Fruit fly (Drosophila melanogaster) whole organism, prepupa: ENCODE results near the gene Gnmt.

ENCODE experiments used
- Blimp-1 ChIP-seq: fragments of 200-800 bp; sonication (Bioruptor generic); optimal IDR thresholded peaks from 3 replicates; lab custom pipeline; 2017; ENCODE audit warnings: missing biosample characterization, missing genetic modification characterization, mild to moderate bottlenecking, moderate library complexity, missing genetic modification reagents
- CG10631 ChIP-seq: fragments of 200-800 bp; sonication (Bioruptor generic); optimal IDR thresholded peaks from 2 replicates; lab custom pipeline; 2016; ENCODE audit warnings: missing biosample characterization, missing genetic modification characterization
- CG10669 ChIP-seq: fragments of 200-800 bp; sonication (Bioruptor generic); optimal IDR thresholded peaks from 3 replicates; lab custom pipeline; 2018; ENCODE audit warnings: missing biosample characterization, mild to moderate bottlenecking, missing genetic modification characterization, moderate library complexity
- CG11294 ChIP-seq: fragments of 200-800 bp; sonication (Bioruptor generic); IDR thresholded peaks from 2 replicates; pipeline ENCODE4 v1.3.6; 2022; ENCODE audit warnings: missing biosample characterization, missing genetic modification characterization
- CG11762 ChIP-seq: fragments of 200-800 bp; sonication (Bioruptor generic); optimal IDR thresholded peaks from 3 replicates; lab custom pipeline; 2016; ENCODE audit warnings: missing biosample characterization, missing genetic modification characterization; ENCODE audit not compliant: insufficient read depth
- CG11902 ChIP-seq: fragments of 200-800 bp; sonication (Bioruptor generic); optimal IDR thresholded peaks from 3 replicates; lab custom pipeline; 2016; ENCODE audit warnings: missing biosample characterization, missing genetic modification characterization
- CG1621 ChIP-seq: fragments of 200-800 bp; sonication (Bioruptor generic); optimal IDR thresholded peaks from 3 replicates; lab custom pipeline; 2018; ENCODE audit warnings: missing biosample characterization, mild to moderate bottlenecking, missing genetic modification characterization
- CG31627 ChIP-seq: fragments of 200-800 bp; sonication (Bioruptor generic); optimal IDR thresholded peaks from 3 replicates; lab custom pipeline; 2016; ENCODE audit warnings: missing biosample characterization, missing genetic modification characterization
- CG32006 ChIP-seq: fragments of 200-800 bp; sonication (Bioruptor generic); optimal IDR thresholded peaks from 3 replicates; lab custom pipeline; 2017; ENCODE audit warnings: missing biosample characterization, mild to moderate bottlenecking, missing genetic modification characterization
- CG34406 ChIP-seq: fragments of 200-800 bp; sonication (Bioruptor generic); optimal IDR thresholded peaks from 3 replicates; lab custom pipeline; 2016; ENCODE audit warnings: missing biosample characterization, missing genetic modification characterization
- CG4318 ChIP-seq: fragments of 200-800 bp; sonication (Bioruptor generic); optimal IDR thresholded peaks from 3 replicates; lab custom pipeline; 2017; ENCODE audit warnings: missing biosample characterization, mild to moderate bottlenecking, missing genetic modification characterization
- CG6163 ChIP-seq: fragments of 200-800 bp; sonication (Bioruptor generic); IDR thresholded peaks from 3 replicates; pipeline ENCODE4 v1.3.6; 2022; ENCODE audit warnings: missing biosample characterization, missing genetic modification characterization
- CG6276 ChIP-seq: fragments of 200-800 bp; sonication (Bioruptor generic); optimal IDR thresholded peaks from 2 replicates; lab custom pipeline; 2017; ENCODE audit warnings: missing biosample characterization, mild to moderate bottlenecking, missing genetic modification characterization
- CG6808 ChIP-seq: fragments of 200-800 bp; sonication (Bioruptor generic); optimal IDR thresholded peaks from 3 replicates; lab custom pipeline; 2017; ENCODE audit warnings: missing biosample characterization, missing genetic modification characterization, mild to moderate bottlenecking, moderate library complexity, missing genetic modification reagents
- CG6854 ChIP-seq: fragments of 200-800 bp; sonication (Bioruptor generic); optimal IDR thresholded peaks from 2 replicates; lab custom pipeline; 2017; ENCODE audit warnings: missing biosample characterization, mild to moderate bottlenecking, missing genetic modification characterization
- CG7368 ChIP-seq: fragments of 200-800 bp; sonication (Bioruptor generic); optimal IDR thresholded peaks from 3 replicates; lab custom pipeline; 2016; ENCODE audit warnings: missing biosample characterization, missing genetic modification characterization
- CG8319 ChIP-seq: fragments of 200-800 bp; sonication (Bioruptor generic); optimal IDR thresholded peaks from 3 replicates; lab custom pipeline; 2016; ENCODE audit warnings: missing biosample characterization, missing genetic modification characterization
- CG8632 ChIP-seq: fragments of 200-800 bp; sonication (Bioruptor generic); optimal IDR thresholded peaks from 3 replicates; lab custom pipeline; 2016; ENCODE audit warnings: missing biosample characterization, missing genetic modification characterization
- CG9139 ChIP-seq: fragments of 200-800 bp; sonication (Bioruptor generic); optimal IDR thresholded peaks from 3 replicates; lab custom pipeline; 2017; ENCODE audit warnings: missing biosample characterization, mild to moderate bottlenecking, missing genetic modification characterization
- Eip75B ChIP-seq: fragments of 200-800 bp; sonication (Bioruptor generic); optimal IDR thresholded peaks from 3 replicates; lab custom pipeline; 2016; ENCODE audit warnings: missing biosample characterization, missing genetic modification characterization
- Eip78C ChIP-seq: fragments of 200-800 bp; sonication (Bioruptor generic); peaks from one replicate; lab custom pipeline; 2016; ENCODE audit warnings: missing biosample characterization, missing genetic modification characterization
- Eip93F ChIP-seq: fragments of 200-800 bp; sonication (Bioruptor generic); optimal IDR thresholded peaks from 2 replicates; lab custom pipeline; 2016; ENCODE audit warnings: missing biosample characterization, mild to moderate bottlenecking, missing genetic modification characterization
- Ets21C ChIP-seq: fragments of 200-800 bp; sonication (Bioruptor generic); optimal IDR thresholded peaks from 3 replicates; lab custom pipeline; 2016; ENCODE audit warnings: missing biosample characterization, missing genetic modification characterization
- Ets96B ChIP-seq: fragments of 200-800 bp; optimal IDR thresholded peaks from 2 replicates; lab custom pipeline; 2019; ENCODE audit warnings: missing biosample characterization, mild to moderate bottlenecking, missing genetic modification characterization, moderate library complexity
- Hr39 ChIP-seq: fragments of 200-800 bp; sonication (Bioruptor generic); optimal IDR thresholded peaks from 2 replicates; lab custom pipeline; 2016; ENCODE audit warnings: missing biosample characterization, missing genetic modification characterization
- Hr4 ChIP-seq: fragments of 200-800 bp; sonication (Bioruptor generic); optimal IDR thresholded peaks from 3 replicates; lab custom pipeline; 2016; ENCODE audit warnings: missing biosample characterization, missing genetic modification characterization
- Lpt ChIP-seq: fragments of 200-800 bp; sonication (Bioruptor generic); optimal IDR thresholded peaks from 3 replicates; lab custom pipeline; 2016; ENCODE audit warnings: missing biosample characterization, missing genetic modification characterization
- Met ChIP-seq: fragments of 200-800 bp; sonication (Bioruptor generic); optimal IDR thresholded peaks from 3 replicates; lab custom pipeline; 2016; ENCODE audit warnings: missing biosample characterization, missing genetic modification characterization
- OdsH ChIP-seq: fragments of 200-800 bp; sonication (Bioruptor generic); optimal IDR thresholded peaks from 3 replicates; lab custom pipeline; 2016; ENCODE audit warnings: missing biosample characterization, missing genetic modification characterization
- Smox ChIP-seq: fragments of 200-800 bp; sonication (Bioruptor generic); optimal IDR thresholded peaks from 3 replicates; lab custom pipeline; 2016; ENCODE audit warnings: missing biosample characterization, missing genetic modification characterization
- Sox15 ChIP-seq: fragments of 200-800 bp; sonication (Bioruptor generic); optimal IDR thresholded peaks from 3 replicates; lab custom pipeline; 2016; ENCODE audit warnings: missing biosample characterization, missing genetic modification characterization
- achi ChIP-seq: fragments of 200-800 bp; sonication (Bioruptor generic); optimal IDR thresholded peaks from 3 replicates; lab custom pipeline; 2016; ENCODE audit warnings: missing biosample characterization, missing genetic modification characterization
- acj6 ChIP-seq: fragments of 200-800 bp; sonication (Bioruptor generic); optimal IDR thresholded peaks from 3 replicates; lab custom pipeline; 2016; ENCODE audit warnings: missing biosample characterization, missing genetic modification characterization
- cyc ChIP-seq: fragments of 200-800 bp; sonication (Bioruptor generic); optimal IDR thresholded peaks from 3 replicates; lab custom pipeline; 2016; ENCODE audit warnings: missing biosample characterization, missing genetic modification characterization
- dac ChIP-seq: fragments of 200-800 bp; sonication (Bioruptor generic); optimal IDR thresholded peaks from 2 replicates; lab custom pipeline; 2017; ENCODE audit warnings: missing biosample characterization, mild to moderate bottlenecking, missing genetic modification characterization
- dsx ChIP-seq: fragments of 200-800 bp; optimal IDR thresholded peaks from 3 replicates; lab custom pipeline; 2019; ENCODE audit warnings: missing biosample characterization, mild to moderate bottlenecking, missing genetic modification characterization, moderate library complexity; ENCODE audit not compliant: poor library complexity, severe bottlenecking
- eg ChIP-seq: fragments of 200-800 bp; sonication (Bioruptor generic); IDR thresholded peaks from 3 replicates; pipeline ENCODE4 v1.3.6; 2022; ENCODE audit warnings: missing biosample characterization, missing genetic modification characterization
- esn ChIP-seq: fragments of 200-800 bp; sonication (Bioruptor generic); optimal IDR thresholded peaks from 2 replicates; lab custom pipeline; 2016; ENCODE audit warnings: missing biosample characterization, mild to moderate bottlenecking, missing genetic modification characterization, moderate library complexity
- fd59A ChIP-seq: fragments of 200-800 bp; sonication (Bioruptor generic); optimal IDR thresholded peaks from 2 replicates; lab custom pipeline; 2017; ENCODE audit warnings: missing biosample characterization, mild to moderate bottlenecking, missing genetic modification characterization, missing genetic modification reagents
- fd85E ChIP-seq: fragments of 200-800 bp; sonication (Bioruptor generic); optimal IDR thresholded peaks from 3 replicates; lab custom pipeline; 2016; ENCODE audit warnings: missing biosample characterization, missing genetic modification characterization
- lz ChIP-seq: fragments of 200-800 bp; sonication (Bioruptor generic); optimal IDR thresholded peaks from 3 replicates; lab custom pipeline; 2016; ENCODE audit warnings: missing biosample characterization, missing genetic modification characterization
- net ChIP-seq: fragments of 200-800 bp; sonication (Bioruptor generic); optimal IDR thresholded peaks from 3 replicates; lab custom pipeline; 2016; ENCODE audit warnings: missing biosample characterization, missing genetic modification characterization
- pdm3 ChIP-seq: fragments of 200-800 bp; sonication (Bioruptor generic); optimal IDR thresholded peaks from 3 replicates; lab custom pipeline; 2016; ENCODE audit warnings: missing biosample characterization, missing genetic modification characterization
- salr ChIP-seq, 2 experiments: fragments of 200-800 bp; sonication (Bioruptor generic); optimal IDR thresholded peaks; 3 replicates each; lab custom pipeline; 2016 to 2018; ENCODE audit warnings: missing biosample characterization in 2 of 2, missing genetic modification characterization in 2 of 2, mild to moderate bottlenecking in 1 of 2
- ss ChIP-seq, 2 experiments: fragments of 200-800 bp; sonication (Bioruptor generic); optimal IDR thresholded peaks; 2 replicates in 1 of 2; 3 replicates in 1 of 2; lab custom pipeline; 2017 to 2018; ENCODE audit warnings: mild to moderate bottlenecking in 2 of 2, missing biosample characterization in 2 of 2, missing genetic modification characterization in 2 of 2, moderate library complexity in 1 of 2
- svp ChIP-seq: fragments of 200-800 bp; sonication (Bioruptor generic); peaks from one replicate; lab custom pipeline; 2016; ENCODE audit warnings: missing biosample characterization, missing genetic modification characterization
- vri ChIP-seq: fragments of 200-800 bp; sonication (Bioruptor generic); optimal IDR thresholded peaks from 3 replicates; lab custom pipeline; 2016; ENCODE audit warnings: missing biosample characterization, mild to moderate bottlenecking, missing genetic modification characterization

Gnmt gene

DNA sequence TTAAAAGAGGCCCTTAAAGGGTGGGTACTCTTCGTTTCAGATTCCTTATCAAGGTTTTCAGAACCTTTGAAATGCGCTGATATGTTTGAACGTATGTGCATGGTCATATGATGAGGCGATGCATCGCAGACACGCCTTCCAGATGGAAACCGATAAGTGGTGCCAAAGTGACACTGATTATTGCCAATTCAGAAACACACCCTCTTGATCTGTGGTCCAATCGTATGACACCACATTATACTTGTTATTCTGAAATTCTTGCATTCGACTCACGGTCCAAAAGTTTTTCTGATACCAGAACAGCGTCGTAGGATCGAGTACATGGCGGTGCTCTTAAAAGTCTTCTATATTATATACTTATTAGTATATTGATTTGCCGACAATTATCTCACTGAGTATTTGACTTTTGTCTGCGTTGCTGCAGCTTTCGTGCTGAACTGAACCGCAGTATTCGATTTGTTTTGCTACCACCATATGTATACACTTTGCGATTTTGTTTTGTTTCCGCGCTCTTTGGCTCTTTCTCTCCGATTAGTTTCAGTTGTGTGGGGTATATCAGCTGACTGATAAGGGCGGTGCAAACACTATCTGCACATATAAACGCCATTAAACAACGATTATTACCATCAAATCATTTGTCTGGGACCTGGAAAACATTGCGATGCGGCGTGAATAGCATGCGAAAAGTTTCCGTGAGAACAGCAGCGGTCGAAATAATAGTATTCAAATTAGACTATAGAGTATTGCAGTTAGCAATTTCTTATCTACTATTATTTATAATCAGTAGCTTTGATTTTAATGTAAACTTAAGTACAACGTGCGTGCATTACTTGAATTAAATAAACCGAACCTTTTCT is 46.2 kb downstream of the Gnmt start (continued):
- TF ChIP-seq salr (GFP tag; optimal IDR thresholded peaks at IDR 0.05; lab: Kevin White, UChicago) = peak in 1 of 2 experiments; percentile 13
- no peak for TF ChIP-seq lz
- TF ChIP-seq CG4318 (GFP tag; lab: Kevin White, UChicago) = no peak
- TF ChIP-seq Met (GFP tag; lab: Kevin White, UChicago) = no peak
- TF ChIP-seq dac (GFP tag; lab: Kevin White, UChicago) = no peak

DNA sequence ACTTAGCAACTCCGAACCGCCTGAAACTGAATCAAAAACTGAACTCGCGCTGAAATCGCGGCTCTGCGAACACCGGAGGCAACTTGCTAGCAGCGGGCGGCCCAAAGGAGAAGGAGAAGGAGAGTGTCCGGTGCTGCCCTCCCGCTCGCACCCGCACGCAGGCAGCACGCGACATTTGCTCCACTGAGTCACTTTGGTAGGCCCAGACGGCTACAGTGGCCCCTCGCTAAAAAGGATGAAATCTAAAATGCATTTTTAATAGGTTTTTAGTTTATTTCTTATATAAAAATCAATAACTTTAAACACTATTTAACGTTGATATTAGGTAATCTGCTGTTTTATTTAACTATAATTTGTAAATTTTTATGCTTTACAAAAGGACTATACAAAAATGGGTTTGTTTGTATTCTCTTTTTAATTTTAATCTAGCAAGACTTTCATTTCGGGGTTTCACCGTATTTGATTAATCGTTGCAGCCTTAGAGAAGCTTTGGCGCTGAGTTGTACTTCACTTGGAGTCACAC is 48.0 kb downstream of the Gnmt start, which contains the start of gene Men:
Gene Men (minus strand): TSS at position 51 of the 523 bp plus-strand sequence.
- peak; percentile 54 for TF ChIP-seq Ets96B
- no peak for TF ChIP-seq Ets21C (GFP tag; lab: Kevin White, UChicago)
- peak; percentile 48 for TF ChIP-seq cyc (GFP tag; lab: Kevin White, UChicago)
- TF ChIP-seq CG6163 (GFP tag; lab: Robert Waterston, UW) = peak; percentile 60; the same call in 2 of the 3 replicates
- TF ChIP-seq Eip78C (GFP tag; lab: Kevin White, UChicago) = peak; percentile 85
- TF ChIP-seq Sox15 (GFP tag; lab: Kevin White, UChicago) = no peak
- TF ChIP-seq fd85E (GFP tag; lab: Kevin White, UChicago) = no peak
- TF ChIP-seq eg = peak; percentile 71
- no peak for TF ChIP-seq CG8319
- peak; percentile 73 for TF ChIP-seq CG32006 (GFP tag; lab: Kevin White, UChicago)
- TF ChIP-seq dsx (GFP tag; lab: Kevin White, UChicago) = peak; percentile 40
- TF ChIP-seq vri = peak; percentile 25
- no peak for TF ChIP-seq Eip93F (GFP tag; lab: Kevin White, UChicago)
- peak; percentile 39 for TF ChIP-seq lz
- peak; percentile 73 for TF ChIP-seq svp
- TF ChIP-seq CG10669 (GFP tag; lab: Kevin White, UChicago) = no peak
- TF ChIP-seq CG6276 = peak; percentile 59
- TF ChIP-seq CG4318 (GFP tag; lab: Kevin White, UChicago) = peak; percentile 56
- peak; percentile 47 for TF ChIP-seq CG11762
- peak; percentile 41 for TF ChIP-seq CG6808 (GFP tag; lab: Kevin White, UChicago)
- peak; percentile 32 for TF ChIP-seq CG10631 (GFP tag; lab: Kevin White, UChicago)
- TF ChIP-seq Hr39 (GFP tag; lab: Kevin White, UChicago) = peak; percentile 19
- peak; percentile 24 for TF ChIP-seq CG11902 (GFP tag; lab: Kevin White, UChicago)
- TF ChIP-seq ss (GFP tag; optimal IDR thresholded peaks at IDR 0.05; lab: Kevin White, UChicago) = peak; percentile 48 to 56
- TF ChIP-seq Smox (GFP tag; lab: Kevin White, UChicago) = peak; percentile 39
- TF ChIP-seq CG6854 (GFP tag; lab: Kevin White, UChicago) = no peak
- TF ChIP-seq esn (GFP tag; lab: Kevin White, UChicago) = peak; percentile 55
- peak; percentile 49 for TF ChIP-seq Lpt (GFP tag; lab: Kevin White, UChicago)
- peak; percentile 60 for TF ChIP-seq achi
- TF ChIP-seq CG9139 (GFP tag; lab: Kevin White, UChicago) = peak; percentile 9
- TF ChIP-seq CG7368 = peak; percentile 21
- TF ChIP-seq CG34406 (GFP tag; lab: Kevin White, UChicago) = peak; percentile 59
- TF ChIP-seq CG31627 (GFP tag; lab: Kevin White, UChicago) = no peak
- TF ChIP-seq Eip75B (GFP tag; lab: Kevin White, UChicago) = peak; percentile 27
- peak; percentile 52 for TF ChIP-seq pdm3 (GFP tag; lab: Kevin White, UChicago)
- TF ChIP-seq net = peak; percentile 39
- TF ChIP-seq CG8632 = peak; percentile 53
- TF ChIP-seq CG11294 (GFP tag; lab: Robert Waterston, UW) = peak; percentile 61; the same call in 1 of the 2 replicates
- TF ChIP-seq OdsH = peak; percentile 52
- TF ChIP-seq salr (GFP tag; optimal IDR thresholded peaks at IDR 0.05; lab: Kevin White, UChicago) = peak in 1 of 2 experiments; percentile 55
- TF ChIP-seq acj6 = peak; percentile 52
- peak; percentile 7 for TF ChIP-seq CG1621 (tag; lab: Kevin White, UChicago)
- TF ChIP-seq Hr4 (GFP tag; lab: Kevin White, UChicago) = peak; percentile 74
- peak; percentile 5 for TF ChIP-seq Blimp-1 (GFP tag; lab: Kevin White, UChicago)
- TF ChIP-seq fd59A = peak; percentile 42
